Worm (Caenorhabditis elegans): Measurements from ENCODE around the gene srt-35.
"Not testable (repeated sequence)": the region's sequence is repeated elsewhere in the genome, so short reads cannot be mapped to it uniquely, and the experiment has no call there.

ce11 chrV:4290093-4290492 is 25.7 kb upstream of the srt-35 start, which contains the start of gene srh-193:
- TF ChIP-seq pqm-1 (tag; optimal IDR thresholded peaks at IDR 0.05); nhr-11 (tag; optimal IDR thresholded peaks at IDR 0.05); unc-55 (GFP tag; optimal IDR thresholded peaks at IDR 0.05); hlh-6 (tag; optimal IDR thresholded peaks at IDR 0.05); pros-1 (tag; optimal IDR thresholded peaks at IDR 0.05): not testable (repeated sequence)

All from whole organism, late embryonic.